Worm (Caenorhabditis elegans): ENCODE measurements around the gene B0252.11.

ce11 chrII:6965573-6965972, 48.0 kb upstream of the B0252.11 start, which contains the start of gene tra-2:
- TF ChIP-seq snpc-4 (tag; optimal IDR thresholded peaks at IDR 0.05) (no peak), elt-3 (tag; optimal IDR thresholded peaks at IDR 0.05) (no peak), R02D3.7 (tag; optimal IDR thresholded peaks at IDR 0.05) (no peak), nhr-237 (tag; optimal IDR thresholded peaks at IDR 0.05) (no peak), unc-62 (GFP tag; optimal IDR thresholded peaks at IDR 0.05) (no peak), ama-1 (optimal IDR thresholded peaks at IDR 0.05) (no peak), elt-1 (tag; optimal IDR thresholded peaks at IDR 0.05) (no peak)

Measured in whole organism, L2 larva.